Worm (Caenorhabditis elegans): Measurements from ENCODE around the gene ifas-3.

ce11 chrIV:15923000-15923399 lies 27.7 kb downstream of the ifas-3 start:
- TF ChIP-seq hmg-1.1 (GFP tag; IDR thresholded peaks at IDR 0.05) (no peak), ama-1 (optimal IDR thresholded peaks at IDR 0.05) (no peak), arid-1 (GFP tag; conservative IDR thresholded peaks at IDR 0.05) (no peak), nhr-6 (tag; optimal IDR thresholded peaks at IDR 0.05) (no peak), lim-7 (GFP tag; IDR thresholded peaks at IDR 0.05) (no peak), zag-1 (tag; optimal IDR thresholded peaks at IDR 0.05) (no peak), lin-13 (GFP tag; optimal IDR thresholded peaks at IDR 0.05) (no peak), snpc-4 (tag; optimal IDR thresholded peaks at IDR 0.05) (no peak), mep-1 (tag; optimal IDR thresholded peaks at IDR 0.05) (no peak)

All from whole organism, L4 larva.